Worm (Caenorhabditis elegans) whole organism, late embryonic: ENCODE measurements around the gene mod-1.

ENCODE experiments used
- K09A11.1 ChIP-seq: sonication (generic microtip); optimal IDR thresholded peaks from 2 replicates; lab custom pipeline; 2017; ENCODE audit warnings: antibody characterized with exemption, mild to moderate bottlenecking, missing genetic modification characterization, missing compliant biosample characterization; ENCODE audit not compliant: insufficient read depth
- T23F11.4 ChIP-seq: fragments of 200-800 bp; sonication (Bioruptor generic); optimal IDR thresholded peaks from 2 replicates; lab custom pipeline; 2018; ENCODE audit warnings: mild to moderate bottlenecking, missing genetic modification characterization, missing compliant biosample characterization
- Y22D7AL.16 ChIP-seq: sonication (generic microtip); optimal IDR thresholded peaks from 2 replicates; lab custom pipeline; 2016; ENCODE audit warnings: missing genetic modification characterization, missing compliant biosample characterization
- ama-1 ChIP-seq: fragments of 150-350 bp; optimal IDR thresholded peaks from 2 replicates; lab custom pipeline; 2014
- ceh-14 ChIP-seq: sonication (generic microtip); optimal IDR thresholded peaks from 2 replicates; lab custom pipeline; 2016; ENCODE audit warnings: missing genotype, missing genetic modification characterization, missing compliant biosample characterization
- ceh-18 ChIP-seq: sonication (generic microtip); optimal IDR thresholded peaks from 2 replicates; lab custom pipeline; 2016; ENCODE audit warnings: missing genetic modification characterization, missing compliant biosample characterization
- ceh-2 ChIP-seq: sonication (generic microtip); optimal IDR thresholded peaks from 2 replicates; lab custom pipeline; 2016; ENCODE audit warnings: missing genotype, missing genetic modification characterization, missing compliant biosample characterization
- ceh-22 ChIP-seq: sonication (generic microtip); optimal IDR thresholded peaks from 2 replicates; lab custom pipeline; 2017; ENCODE audit warnings: missing biosample characterization, missing genetic modification characterization
- ceh-24 ChIP-seq: sonication (generic microtip); optimal IDR thresholded peaks from 2 replicates; lab custom pipeline; 2016; ENCODE audit warnings: mild to moderate bottlenecking, missing genetic modification characterization, missing compliant biosample characterization
- ceh-30 ChIP-seq: fragments of 150-350 bp; optimal IDR thresholded peaks from 2 replicates; lab custom pipeline; 2014; ENCODE audit warnings: missing biosample characterization, missing genetic modification characterization
- ceh-31 ChIP-seq: sonication (generic microtip); optimal IDR thresholded peaks from 2 replicates; lab custom pipeline; 2016; ENCODE audit warnings: missing genetic modification characterization, missing compliant biosample characterization
- ceh-45 ChIP-seq: fragments of 200-800 bp; sonication (Bioruptor generic); IDR thresholded peaks from 2 replicates; pipeline ENCODE4 v1.3.6; 2022; ENCODE audit warnings: missing genetic modification reagents, missing genetic modification characterization, missing compliant biosample characterization
- ceh-6 ChIP-seq: fragments of 200-800 bp; sonication (Bioruptor generic); optimal IDR thresholded peaks from 2 replicates; lab custom pipeline; 2018; ENCODE audit warnings: mild to moderate bottlenecking, missing genetic modification characterization, missing compliant biosample characterization
- che-1 ChIP-seq: sonication (generic microtip); optimal IDR thresholded peaks from 2 replicates; lab custom pipeline; 2016; ENCODE audit warnings: mild to moderate bottlenecking, missing genetic modification characterization, missing compliant biosample characterization
- dmd-4 ChIP-seq: sonication (generic microtip); optimal IDR thresholded peaks from 2 replicates; lab custom pipeline; 2016; ENCODE audit warnings: borderline replicate concordance, missing genetic modification characterization, missing compliant biosample characterization
- ets-4 ChIP-seq: sonication (generic microtip); optimal IDR thresholded peaks from 2 replicates; lab custom pipeline; 2016; ENCODE audit warnings: missing genetic modification characterization, missing compliant biosample characterization
- fax-1 ChIP-seq: sonication (generic microtip); optimal IDR thresholded peaks from 2 replicates; lab custom pipeline; 2016; ENCODE audit warnings: missing genotype, missing genetic modification characterization, missing compliant biosample characterization
- fkh-6 ChIP-seq: sonication (generic microtip); optimal IDR thresholded peaks from 2 replicates; lab custom pipeline; 2016; ENCODE audit warnings: missing genetic modification characterization, missing compliant biosample characterization
- gmeb-2 ChIP-seq: sonication (generic microtip); optimal IDR thresholded peaks from 2 replicates; lab custom pipeline; 2016; ENCODE audit warnings: missing genetic modification characterization, inconsistent platforms, missing compliant biosample characterization
- hlh-6 ChIP-seq: sonication (generic microtip); optimal IDR thresholded peaks from 2 replicates; lab custom pipeline; 2016; ENCODE audit warnings: missing genotype, missing genetic modification characterization, missing compliant biosample characterization
- lim-6 ChIP-seq: sonication (generic microtip); optimal IDR thresholded peaks from 2 replicates; lab custom pipeline; 2016; ENCODE audit warnings: missing genetic modification characterization, missing compliant biosample characterization
- lin-11 ChIP-seq: fragments of 200-800 bp; sonication (Bioruptor generic); optimal IDR thresholded peaks from 2 replicates; lab custom pipeline; 2018; ENCODE audit warnings: mild to moderate bottlenecking, missing genetic modification characterization, missing compliant biosample characterization
- npax-4 ChIP-seq: sonication (generic microtip); optimal IDR thresholded peaks from 2 replicates; lab custom pipeline; 2016; ENCODE audit warnings: missing genetic modification characterization, missing compliant biosample characterization
- odd-2 ChIP-seq: sonication (generic microtip); optimal IDR thresholded peaks from 2 replicates; lab custom pipeline; 2017; ENCODE audit warnings: antibody characterized with exemption, mild to moderate bottlenecking, missing genetic modification characterization, missing compliant biosample characterization
- pat-9 ChIP-seq: fragments of 200-800 bp; sonication (Bioruptor generic); optimal IDR thresholded peaks from 2 replicates; lab custom pipeline; 2018; ENCODE audit warnings: mild to moderate bottlenecking, missing genetic modification characterization, moderate library complexity, missing compliant biosample characterization
- ref-2 ChIP-seq: sonication (generic microtip); optimal IDR thresholded peaks from 2 replicates; lab custom pipeline; 2016; ENCODE audit warnings: missing genetic modification characterization, missing compliant biosample characterization
- sox-2 ChIP-seq: fragments of 200-800 bp; sonication (Bioruptor generic); IDR thresholded peaks from 2 replicates; pipeline ENCODE4 v1.3.6; 2022; ENCODE audit warnings: missing genetic modification reagents, missing genetic modification characterization, missing compliant biosample characterization
- sox-4 ChIP-seq: sonication (generic microtip); optimal IDR thresholded peaks from 2 replicates; lab custom pipeline; 2017; ENCODE audit warnings: mild to moderate bottlenecking, missing genetic modification characterization, inconsistent platforms, missing compliant biosample characterization
- syd-9 ChIP-seq: sonication (generic microtip); optimal IDR thresholded peaks from 2 replicates; lab custom pipeline; 2016; ENCODE audit warnings: mild to moderate bottlenecking, missing genetic modification characterization, moderate library complexity, missing compliant biosample characterization
- tbx-7 ChIP-seq: sonication (generic microtip); optimal IDR thresholded peaks from 2 replicates; lab custom pipeline; 2016; ENCODE audit warnings: missing genotype, missing genetic modification characterization, missing compliant biosample characterization
- ttx-3 ChIP-seq: sonication (generic microtip); optimal IDR thresholded peaks from 2 replicates; lab custom pipeline; 2016; ENCODE audit warnings: missing genetic modification reagents, missing genetic modification characterization, missing compliant biosample characterization
- unc-3 ChIP-seq, 2 experiments: fragments of 200-800 bp in 1 of 2; sonication (Bioruptor generic) in 1 of 2; sonication (generic microtip) in 1 of 2; conservative IDR thresholded peaks in 1 of 2; optimal IDR thresholded peaks in 1 of 2; 2 replicates each; pipeline versions ENCODE4 v1.3.6 to Lab custom; 2016 to 2022; ENCODE audit warnings: missing compliant biosample characterization in 2 of 2, missing genetic modification characterization in 2 of 2, missing genetic modification reagents in 1 of 2
- unc-42 ChIP-seq: sonication (generic microtip); optimal IDR thresholded peaks from 2 replicates; lab custom pipeline; 2016; ENCODE audit warnings: missing genotype, missing genetic modification characterization, missing compliant biosample characterization
- unc-86 ChIP-seq: sonication (generic microtip); optimal IDR thresholded peaks from 2 replicates; lab custom pipeline; 2016; ENCODE audit warnings: missing genetic modification characterization, missing compliant biosample characterization
- zip-5 ChIP-seq: sonication (generic microtip); optimal IDR thresholded peaks from 2 replicates; lab custom pipeline; 2016; ENCODE audit warnings: missing genetic modification characterization, missing compliant biosample characterization

mod-1 gene

ce11 chrV:8913940-8914339, at the start of gene mod-1:
Gene mod-1, minus strand, starts transcription at chrV:8914040.
- no peak for TF ChIP-seq odd-2 (tag; lab: Kevin White, UChicago)
- no peak for TF ChIP-seq npax-4 (tag; lab: Kevin White, UChicago)
- no peak for TF ChIP-seq syd-9 (tag; lab: Kevin White, UChicago)
- no peak for TF ChIP-seq fkh-6
- TF ChIP-seq fax-1 (tag; lab: Kevin White, UChicago), result no peak
- no peak for TF ChIP-seq ttx-3 (tag; lab: Kevin White, UChicago)
- TF ChIP-seq dmd-4, result no peak
- TF ChIP-seq sox-4 (tag; lab: Kevin White, UChicago), result no peak
- TF ChIP-seq ceh-22 (tag; lab: Kevin White, UChicago), result no peak
- no peak for TF ChIP-seq tbx-7 (tag; lab: Kevin White, UChicago)
- TF ChIP-seq, all 69 proteins: peak for 0

- TF ChIP-seq lin-11 (tag; lab: Kevin White, UChicago), result no peak
- no peak for TF ChIP-seq ets-4 (tag; lab: Kevin White, UChicago)
- no peak for TF ChIP-seq gmeb-2 (tag; lab: Kevin White, UChicago)
- no peak for TF ChIP-seq zip-5 (tag; lab: Kevin White, UChicago)
- TF ChIP-seq dmd-4, result no peak
- TF ChIP-seq ceh-14 (tag; lab: Kevin White, UChicago), result no peak
- TF ChIP-seq sox-2, result no peak
- TF ChIP-seq syd-9 (tag; lab: Kevin White, UChicago), result no peak
- TF ChIP-seq ceh-31 (tag; lab: Kevin White, UChicago), result no peak
- no peak for TF ChIP-seq hlh-6 (tag; lab: Kevin White, UChicago)
- no peak for TF ChIP-seq ceh-24
- no peak for TF ChIP-seq unc-3 (GFP tag; conservative IDR thresholded peaks at IDR 0.05; lab: Robert Waterston, UW)
- TF ChIP-seq unc-3 (tag; optimal IDR thresholded peaks at IDR 0.05; lab: Kevin White, UChicago), result no peak
- no peak for TF ChIP-seq T23F11.4 (GFP tag; lab: Kevin White, UChicago)
- TF ChIP-seq odd-2 (tag; lab: Kevin White, UChicago), result no peak
- TF ChIP-seq ceh-45 (GFP tag; lab: Robert Waterston, UW), result no peak
These were observed 42.7 kb upstream of the mod-1 start, which contains the start of gene ttc-17 for ce11 chrV:8956387-8957095. Gene ttc-17, plus strand, starts transcription at chrV:8957045.

- TF ChIP-seq ceh-18 (tag; lab: Kevin White, UChicago) (no peak), hlh-6 (tag; lab: Kevin White, UChicago) (no peak), ceh-6 (GFP tag; lab: Kevin White, UChicago) (no peak), ceh-2 (tag; lab: Kevin White, UChicago) (no peak), pat-9 (tag; lab: Kevin White, UChicago) (no peak), lim-6 (tag; lab: Kevin White, UChicago) (no peak), ceh-45 (GFP tag; lab: Robert Waterston, UW) (no peak), unc-3 (GFP tag; conservative IDR thresholded peaks at IDR 0.05; lab: Robert Waterston, UW) (no peak), unc-3 (tag; optimal IDR thresholded peaks at IDR 0.05; lab: Kevin White, UChicago) (no peak), ref-2 (tag; lab: Kevin White, UChicago) (no peak), ceh-30 (tag; lab: Kevin White, UChicago) (no peak), Y22D7AL.16 (tag; lab: Kevin White, UChicago) (no peak)
These were observed 36.0 kb upstream of the mod-1 start for ce11 chrV:8949873-8950272.

- no peak for TF ChIP-seq dmd-4
- TF ChIP-seq che-1 (tag; lab: Kevin White, UChicago), result no peak
- no peak for TF ChIP-seq ets-4 (tag; lab: Kevin White, UChicago)
These were observed 35.2 kb upstream of the mod-1 start for ce11 chrV:8948996-8949395.

ce11 chrV:8948365-8948764, 34.5 kb upstream of the mod-1 start:
- TF ChIP-seq che-1 (tag; lab: Kevin White, UChicago) (no peak), lim-6 (tag; lab: Kevin White, UChicago) (no peak), K09A11.1 (tag; lab: Kevin White, UChicago) (no peak), ceh-31 (tag; lab: Kevin White, UChicago) (no peak), ceh-30 (tag; lab: Kevin White, UChicago) (no peak), unc-86 (tag; lab: Kevin White, UChicago) (no peak), unc-42 (tag; lab: Kevin White, UChicago) (no peak), ama-1 (no peak)
- TF ChIP-seq, all 69 proteins: peak for 0
